Worm (Caenorhabditis elegans) whole organism, L3 larva: ENCODE results near the gene zmp-5.

Experiments used
- R02D3.7 ChIP-seq: fragments of 150-350 bp; optimal IDR thresholded peaks from 2 replicates; lab custom pipeline; 2014; ENCODE audit warnings: missing biosample characterization, missing genetic modification characterization
- ZK546.5 ChIP-seq: sonication (generic microtip); optimal IDR thresholded peaks from 2 replicates; lab custom pipeline; 2017; ENCODE audit warnings: missing biosample characterization, missing genetic modification characterization
- ama-1 ChIP-seq: fragments of 150-350 bp; optimal IDR thresholded peaks from 2 replicates; lab custom pipeline; 2018
- ceh-16 ChIP-seq: sonication (generic microtip); optimal IDR thresholded peaks from 2 replicates; lab custom pipeline; 2017; ENCODE audit warnings: missing biosample characterization, missing genetic modification characterization
- ceh-28 ChIP-seq: fragments of 150-350 bp; optimal IDR thresholded peaks from 2 replicates; lab custom pipeline; 2014; ENCODE audit warnings: missing biosample characterization, missing genetic modification reagents, missing genetic modification characterization
- ceh-82 ChIP-seq: fragments of 150-350 bp; optimal IDR thresholded peaks from 2 replicates; lab custom pipeline; 2014; ENCODE audit warnings: missing biosample characterization, missing genetic modification characterization
- egl-27 ChIP-seq: sonication (generic microtip); optimal IDR thresholded peaks from 4 replicates; lab custom pipeline; 2017; ENCODE audit warnings: missing biosample characterization, missing genetic modification reagents, missing genetic modification characterization
- egl-5 ChIP-seq: fragments of 150-350 bp; optimal IDR thresholded peaks from 2 replicates; lab custom pipeline; 2017; ENCODE audit warnings: missing biosample characterization, missing genetic modification reagents, missing genetic modification characterization, inconsistent platforms
- elt-1 ChIP-seq: fragments of 150-350 bp; optimal IDR thresholded peaks from 2 replicates; lab custom pipeline; 2014; ENCODE audit warnings: missing biosample characterization, missing genetic modification characterization
- elt-2 ChIP-seq: sonication (generic microtip); optimal IDR thresholded peaks from 2 replicates; lab custom pipeline; 2016; ENCODE audit warnings: missing genetic modification reagents, mild to moderate bottlenecking, missing genetic modification characterization, missing compliant biosample characterization
- elt-3 ChIP-seq, 3 experiments: fragments of 150-350 bp in 1 of 3; sonication (generic microtip) in 2 of 3; optimal IDR thresholded peaks; 2 replicates in 2 of 3; 4 replicates in 1 of 3; lab custom pipeline; 2014 to 2017; ENCODE audit warnings: missing biosample characterization in 3 of 3, missing genetic modification characterization in 3 of 3
- fkh-10 ChIP-seq: sonication (generic microtip); optimal IDR thresholded peaks from 2 replicates; lab custom pipeline; 2017; ENCODE audit warnings: missing biosample characterization, missing genetic modification reagents, missing genetic modification characterization
- fkh-2 ChIP-seq: fragments of 150-350 bp; optimal IDR thresholded peaks from 2 replicates; lab custom pipeline; 2014; ENCODE audit warnings: missing biosample characterization, missing genetic modification reagents, missing genetic modification characterization
- hmg-11 ChIP-seq: sonication (generic microtip); optimal IDR thresholded peaks from 2 replicates; lab custom pipeline; 2016; ENCODE audit warnings: missing genetic modification characterization, missing compliant biosample characterization
- lin-15B ChIP-seq: fragments of 150-350 bp; optimal IDR thresholded peaks from 2 replicates; lab custom pipeline; 2014; ENCODE audit warnings: missing biosample characterization, missing genetic modification characterization
- lsy-12 ChIP-seq: sonication (generic microtip); optimal IDR thresholded peaks from 2 replicates; lab custom pipeline; 2016; ENCODE audit warnings: mild to moderate bottlenecking, missing genetic modification characterization, missing compliant biosample characterization
- mdl-1 ChIP-seq: fragments of 150-350 bp; optimal IDR thresholded peaks from 2 replicates; lab custom pipeline; 2014; ENCODE audit warnings: missing biosample characterization, missing genetic modification characterization
- nfya-1 ChIP-seq: sonication (generic microtip); optimal IDR thresholded peaks from 2 replicates; lab custom pipeline; 2017; ENCODE audit warnings: missing genetic modification characterization, mild to moderate bottlenecking, missing compliant biosample characterization, antibody characterized with exemption, moderate library complexity; ENCODE audit not compliant: insufficient read depth
- nhr-11 ChIP-seq: fragments of 150-350 bp; optimal IDR thresholded peaks from 2 replicates; lab custom pipeline; 2014; ENCODE audit warnings: missing biosample characterization, missing genetic modification characterization
- nhr-12 ChIP-seq: fragments of 150-350 bp; optimal IDR thresholded peaks from 2 replicates; lab custom pipeline; 2014; ENCODE audit warnings: missing biosample characterization, missing genetic modification characterization
- nhr-23 ChIP-seq: fragments of 150-350 bp; optimal IDR thresholded peaks from 2 replicates; lab custom pipeline; 2014; ENCODE audit warnings: missing biosample characterization, missing genetic modification reagents, missing genetic modification characterization
- nhr-25 ChIP-seq: sonication (generic microtip); optimal IDR thresholded peaks from 2 replicates; lab custom pipeline; 2017; ENCODE audit warnings: missing biosample characterization, missing genetic modification characterization
- nhr-28 ChIP-seq: fragments of 150-350 bp; optimal IDR thresholded peaks from 2 replicates; lab custom pipeline; 2014; ENCODE audit warnings: missing biosample characterization, missing genetic modification characterization
- nhr-43 ChIP-seq: sonication (generic microtip); optimal IDR thresholded peaks from 2 replicates; lab custom pipeline; 2016; ENCODE audit warnings: mild to moderate bottlenecking, missing genetic modification characterization, missing compliant biosample characterization; ENCODE audit not compliant: poor library complexity, severe bottlenecking
- pha-4 ChIP-seq: fragments of 150-350 bp; optimal IDR thresholded peaks from 2 replicates; lab custom pipeline; 2014; ENCODE audit warnings: missing biosample characterization, missing genetic modification reagents, missing genetic modification characterization
- pqm-1 ChIP-seq: fragments of 150-350 bp; optimal IDR thresholded peaks from 2 replicates; lab custom pipeline; 2017; ENCODE audit warnings: missing biosample characterization, missing genetic modification characterization, inconsistent platforms
- snpc-4 ChIP-seq: fragments of 150-350 bp; optimal IDR thresholded peaks from 2 replicates; lab custom pipeline; 2014; ENCODE audit warnings: missing biosample characterization, missing genetic modification characterization
- tbx-2 ChIP-seq: sonication (generic microtip); optimal IDR thresholded peaks from 2 replicates; lab custom pipeline; 2016; ENCODE audit warnings: mild to moderate bottlenecking, missing genetic modification characterization, missing compliant biosample characterization
- unc-62 ChIP-seq: fragments of 150-350 bp; sonication (generic microtip); optimal IDR thresholded peaks from 4 replicates; lab custom pipeline; 2014; ENCODE audit warnings: missing biosample characterization, missing genetic modification reagents, missing genetic modification characterization
- zag-1 ChIP-seq: fragments of 150-350 bp; optimal IDR thresholded peaks from 2 replicates; lab custom pipeline; 2014; ENCODE audit warnings: missing biosample characterization, missing genetic modification characterization

zmp-5 gene

DNA sequence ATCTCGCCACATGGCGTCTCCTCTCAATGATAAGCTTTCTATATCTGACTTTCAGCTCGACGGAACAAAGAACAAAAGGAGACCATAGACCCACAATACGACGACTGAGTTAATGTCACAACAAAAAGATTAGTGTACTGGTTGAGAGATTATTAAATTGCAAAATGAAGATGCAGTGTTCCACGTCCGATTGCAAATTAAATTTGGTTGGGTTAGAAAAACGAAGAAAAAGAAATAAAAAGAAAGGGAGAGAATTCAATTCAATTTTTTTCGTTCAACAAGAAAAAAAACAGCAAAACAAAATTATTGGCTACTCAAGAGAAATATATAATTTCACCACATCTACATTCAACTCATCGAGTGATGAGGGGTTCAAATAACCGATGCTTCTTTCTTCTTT lies 15.5 kb upstream of the zmp-5 start:
- TF ChIP-seq nhr-11 (no peak), fkh-10 (GFP tag; lab: Kevin White, UChicago) (peak; percentile 65)

DNA sequence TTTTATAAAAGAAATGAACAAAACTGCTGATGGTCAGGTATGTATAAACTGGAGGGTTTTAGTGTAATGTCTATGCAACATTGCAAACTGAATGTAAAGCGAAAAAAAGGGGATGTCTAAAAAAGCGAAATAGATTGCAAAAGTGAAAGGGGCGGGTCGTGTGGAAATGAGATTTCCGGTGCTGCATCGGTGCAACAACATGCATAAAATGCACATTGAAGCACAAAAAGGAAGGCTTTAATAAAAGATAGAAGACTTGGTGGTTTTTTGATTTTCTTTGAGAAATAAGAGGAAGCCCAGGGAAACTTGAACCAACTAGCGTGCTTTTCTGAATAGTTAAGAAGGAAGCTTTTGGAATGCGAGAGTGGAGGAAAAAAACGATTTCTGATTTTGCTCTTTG lies 14.3 kb upstream of the zmp-5 start:
- TF ChIP-seq fkh-2 (tag; lab: Kevin White, UChicago), result no peak
- TF ChIP-seq fkh-10 (GFP tag; lab: Kevin White, UChicago), result peak; percentile 49

DNA sequence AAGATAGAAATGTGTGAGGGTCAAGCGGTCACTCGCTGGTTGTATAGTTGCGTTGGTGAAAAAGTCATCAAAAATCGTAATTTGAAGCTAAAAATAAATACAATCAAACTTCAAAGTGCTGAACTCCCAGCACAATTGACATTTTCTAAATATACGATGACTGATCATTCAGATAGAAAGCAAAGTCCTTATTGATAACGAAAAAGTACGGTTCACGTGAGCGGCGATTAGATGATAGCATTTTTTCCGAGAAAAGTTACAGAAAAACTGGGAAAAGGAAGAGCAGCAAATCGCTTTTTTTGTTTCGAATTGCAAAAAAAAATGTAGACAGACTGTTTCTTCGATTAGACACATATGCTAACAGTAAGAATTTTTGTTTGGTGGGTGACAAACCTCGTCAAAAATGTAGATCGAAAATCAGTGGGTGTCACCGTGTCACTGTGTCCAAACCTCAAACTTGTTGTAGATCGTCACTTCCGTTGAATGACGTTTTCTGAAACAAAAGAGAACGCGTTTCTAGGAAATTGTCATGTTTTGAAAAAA lies 13.0 kb upstream of the zmp-5 start, which contains the start of gene ivns-1:
Gene ivns-1 (minus strand): TSS at position 493 of the 543 bp plus-strand sequence.
- TF ChIP-seq ama-1 (no peak), pha-4 (peak; percentile 11), pqm-1 (tag; lab: Kevin White, UChicago) (peak; percentile 68), elt-2 (peak; percentile 77), ceh-16 (tag; lab: Kevin White, UChicago) (no peak), ceh-28 (tag; lab: Kevin White, UChicago) (no peak)

DNA sequence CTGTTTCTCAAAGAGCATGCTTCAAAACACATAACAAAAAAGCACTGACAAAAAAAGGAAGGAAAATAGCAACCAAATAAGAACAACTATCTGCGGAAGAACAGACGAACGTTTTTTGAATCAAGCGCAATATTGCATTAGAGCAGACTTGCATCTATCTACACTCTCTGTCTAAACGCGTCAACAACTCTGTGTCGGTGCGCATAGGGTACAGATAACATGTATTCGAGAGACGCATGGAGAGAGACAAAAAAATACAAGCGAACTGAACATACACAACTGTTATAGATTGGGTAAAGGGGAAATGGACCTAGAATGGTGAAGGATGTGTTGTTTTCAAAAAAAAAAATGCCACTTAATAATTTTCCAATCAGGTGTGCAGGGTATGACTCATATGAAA lies 11.9 kb upstream of the zmp-5 start:
- TF ChIP-seq zag-1 (tag; lab: Kevin White, UChicago) (no peak), ceh-28 (tag; lab: Kevin White, UChicago) (no peak), hmg-11 (tag; lab: Kevin White, UChicago) (peak; percentile 6), R02D3.7 (tag; lab: Kevin White, UChicago) (no peak), tbx-2 (tag; lab: Kevin White, UChicago) (no peak), nfya-1 (peak; percentile 60), lin-15B (tag; lab: Kevin White, UChicago) (peak; percentile 50), snpc-4 (peak; percentile 48), ceh-82 (tag; lab: Kevin White, UChicago) (no peak), nhr-25 (peak; percentile 71), pha-4 (peak; percentile 97), nhr-28 (tag; lab: Kevin White, UChicago) (no peak), nhr-23 (tag; lab: Kevin White, UChicago) (peak; percentile 73), elt-2 (peak; percentile 74), mdl-1 (no peak), lsy-12 (tag; lab: Kevin White, UChicago) (peak; percentile 57), pqm-1 (tag; lab: Kevin White, UChicago) (peak; percentile 78)
- TF ChIP-seq, all 47 proteins: peak for 10

DNA sequence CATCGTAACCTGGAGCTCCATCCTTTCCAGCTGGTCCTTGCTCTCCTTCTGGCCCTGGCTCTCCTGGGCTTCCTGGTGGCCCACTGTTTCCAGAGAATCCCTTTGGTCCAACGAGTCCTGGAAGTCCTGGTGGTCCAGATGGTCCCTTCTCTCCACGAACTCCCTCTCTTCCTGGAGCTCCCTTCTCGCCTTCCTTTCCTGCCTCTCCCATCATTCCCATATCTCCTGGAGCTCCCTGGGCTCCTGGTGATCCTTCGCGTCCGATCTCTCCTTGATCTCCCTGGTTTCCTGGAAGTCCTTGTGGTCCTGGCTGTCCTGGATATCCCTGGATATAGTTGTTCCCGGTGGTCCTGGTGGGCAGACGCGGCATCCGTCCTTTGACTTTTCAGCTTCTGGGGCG lies 10.7 kb upstream of the zmp-5 start:
- TF ChIP-seq ceh-28 (tag; lab: Kevin White, UChicago), result no peak
- no peak for TF ChIP-seq unc-62 (GFP tag; lab: Kevin White, UChicago)
- TF ChIP-seq elt-1 (tag; lab: Kevin White, UChicago), result no peak
- no peak for TF ChIP-seq ZK546.5 (tag; lab: Kevin White, UChicago)

DNA sequence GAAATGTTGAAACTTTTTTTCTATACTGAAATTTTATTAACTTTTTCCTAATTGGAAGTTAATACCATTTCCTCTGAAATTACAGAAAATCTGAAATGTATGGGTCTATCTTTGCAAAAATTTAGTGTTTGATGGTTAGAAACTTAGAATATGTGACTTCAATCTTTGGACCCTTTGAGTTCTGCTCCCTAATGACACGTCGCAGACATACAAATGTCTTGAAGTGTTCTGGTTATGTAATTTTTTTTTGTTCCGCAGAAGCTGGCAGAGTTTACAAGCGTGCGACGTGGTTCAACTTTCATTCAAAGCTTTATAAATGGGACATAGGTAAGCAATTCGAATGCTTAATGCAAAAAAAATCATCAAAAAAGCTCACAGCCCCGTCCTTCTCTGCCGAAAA lies 8.9 kb upstream of the zmp-5 start:
- TF ChIP-seq ZK546.5 (tag; lab: Kevin White, UChicago) (no peak), elt-2 (no peak), nhr-43 (tag; lab: Kevin White, UChicago) (no peak), tbx-2 (tag; lab: Kevin White, UChicago) (no peak), fkh-10 (GFP tag; lab: Kevin White, UChicago) (no peak), nhr-12 (tag; lab: Kevin White, UChicago) (no peak), pqm-1 (tag; lab: Kevin White, UChicago) (no peak), nhr-25 (no peak), hmg-11 (tag; lab: Kevin White, UChicago) (no peak), ceh-28 (tag; lab: Kevin White, UChicago) (no peak), R02D3.7 (tag; lab: Kevin White, UChicago) (no peak), lsy-12 (tag; lab: Kevin White, UChicago) (no peak), egl-27 (tag; lab: Kevin White, UChicago) (no peak), egl-5 (tag; lab: Kevin White, UChicago) (no peak), elt-3 (tag; optimal IDR thresholded peaks at IDR 0.05; lab: Kevin White, UChicago) (no peak), ceh-82 (tag; lab: Kevin White, UChicago) (no peak), ceh-16 (tag; lab: Kevin White, UChicago) (no peak)
